Worm (Caenorhabditis elegans): Measurements from ENCODE around the gene srbc-48.

srbc-48 gene

ce11 chrV:15776651-15777050, 43.4 kb upstream of the srbc-48 start, which contains the start of gene nhr-283:
Gene nhr-283, minus strand, starts transcription at chrV:15776751.
- TF ChIP-seq let-526 (GFP tag; IDR thresholded peaks at IDR 0.05) (no peak), madf-6 (GFP tag; IDR thresholded peaks at IDR 0.05) (no peak), mxl-1 (tag; optimal IDR thresholded peaks at IDR 0.05) (no peak), ztf-6 (GFP tag; IDR thresholded peaks at IDR 0.05) (no peak), pha-4 (tag; optimal IDR thresholded peaks at IDR 0.05) (no peak), egl-18 (GFP tag; IDR thresholded peaks at IDR 0.05) (no peak), ekl-4 (GFP tag; IDR thresholded peaks at IDR 0.05) (no peak), efl-1 (GFP tag; optimal IDR thresholded peaks at IDR 0.05) (no peak), nhr-27 (tag; optimal IDR thresholded peaks at IDR 0.05) (no peak), aptf-2 (GFP tag; conservative IDR thresholded peaks at IDR 0.05) (no peak), F33H1.4 (GFP tag; IDR thresholded peaks at IDR 0.05) (no peak), F52B5.7 (tag; optimal IDR thresholded peaks at IDR 0.05) (no peak), sea-2 (GFP tag; IDR thresholded peaks at IDR 0.05) (no peak), nhr-179 (tag; optimal IDR thresholded peaks at IDR 0.05) (no peak), ceh-58 (GFP tag; IDR thresholded peaks at IDR 0.05) (no peak)

- no peak for TF ChIP-seq tlf-1 (GFP tag; optimal IDR thresholded peaks at IDR 0.05)
- TF ChIP-seq ztf-25 (GFP tag; IDR thresholded peaks at IDR 0.05) = no peak
- TF ChIP-seq F10E7.11 (tag; optimal IDR thresholded peaks at IDR 0.05) = no peak
- TF ChIP-seq ceh-27 (GFP tag; optimal IDR thresholded peaks at IDR 0.05) = no peak
- TF ChIP-seq nhr-120 (GFP tag; IDR thresholded peaks at IDR 0.05) = no peak
- TF ChIP-seq chd-7 (tag; optimal IDR thresholded peaks at IDR 0.05) = no peak
- no peak for TF ChIP-seq mcd-1 (GFP tag; IDR thresholded peaks at IDR 0.05)
- no peak for TF ChIP-seq aptf-3 (GFP tag; IDR thresholded peaks at IDR 0.05)
- TF ChIP-seq let-607 (tag; optimal IDR thresholded peaks at IDR 0.05) = no peak
- TF ChIP-seq bed-1 (GFP tag; IDR thresholded peaks at IDR 0.05) = no peak
- no peak for TF ChIP-seq F57A8.1 (GFP tag; optimal IDR thresholded peaks at IDR 0.05)
- TF ChIP-seq dox-1 (GFP tag; IDR thresholded peaks at IDR 0.05) = no peak
- no peak for TF ChIP-seq egl-18 (GFP tag; IDR thresholded peaks at IDR 0.05)
- TF ChIP-seq F49E8.2 (tag; optimal IDR thresholded peaks at IDR 0.05; ENCODE audit: insufficient read depth) = no peak
Observed at ce11 chrV:15779128-15779729, 40.9 kb upstream of the srbc-48 start, which contains the start of the genes nhr-285 and irld-52. Gene nhr-285, minus strand, starts transcription at chrV:15779228. Gene irld-52, plus strand, starts transcription at chrV:15779679.

- TF ChIP-seq hsf-1 (GFP tag; IDR thresholded peaks at IDR 0.05) (no peak), madf-3 (GFP tag; IDR thresholded peaks at IDR 0.05) (no peak), F52B5.7 (tag; optimal IDR thresholded peaks at IDR 0.05) (no peak), egl-44 (GFP tag; IDR thresholded peaks at IDR 0.05) (no peak), bed-2 (GFP tag; IDR thresholded peaks at IDR 0.05) (no peak), B0336.3 (GFP tag; IDR thresholded peaks at IDR 0.05) (no peak), tbx-9 (tag; optimal IDR thresholded peaks at IDR 0.05; ENCODE audit: borderline replicate concordance) (no peak), dpff-1 (tag; optimal IDR thresholded peaks at IDR 0.05) (no peak), T07F8.4 (tag; optimal IDR thresholded peaks at IDR 0.05) (no peak), hlh-26 (GFP tag; conservative IDR thresholded peaks at IDR 0.05) (no peak), lin-35 (GFP tag; optimal IDR thresholded peaks at IDR 0.05) (no peak), chd-7 (tag; optimal IDR thresholded peaks at IDR 0.05) (no peak), Y95B8A.8 (GFP tag; IDR thresholded peaks at IDR 0.05) (no peak), ztf-3 (GFP tag; optimal IDR thresholded peaks at IDR 0.05) (no peak), F55B11.4 (tag; optimal IDR thresholded peaks at IDR 0.05; ENCODE audit: borderline replicate concordance, insufficient read depth) (no peak)
Observed at ce11 chrV:15781086-15781485, 39.0 kb upstream of the srbc-48 start, which contains the start of gene T26E4.2. Gene T26E4.2, plus strand, starts transcription at chrV:15781386.

Measured in whole organism, young adult.